Fruit fly (Drosophila melanogaster): ENCODE data around the gene CG3407.

- TF ChIP-seq pan (optimal IDR thresholded peaks at IDR 0.05) (no peak), CG8478 (optimal IDR thresholded peaks at IDR 0.05) (no peak), EcR (GFP tag; optimal IDR thresholded peaks at IDR 0.05) (no peak), Dll (optimal IDR thresholded peaks at IDR 0.05) (no peak), psq (optimal IDR thresholded peaks at IDR 0.05) (no peak)
Measured at dm6 chr2L:3822462-3823065, 9.4 kb upstream of the CG3407 start.
